Worm (Caenorhabditis elegans) whole organism, L1 larva: ENCODE measurements around the gene chat-1.

ENCODE experiments used
- blmp-1 ChIP-seq: fragments of 150-350 bp; optimal IDR thresholded peaks from 2 replicates; lab custom pipeline; 2014; ENCODE audit warnings: missing biosample characterization, missing genetic modification characterization
- ceh-63 ChIP-seq: fragments of 200-800 bp; sonication (Bioruptor generic); optimal IDR thresholded peaks from 2 replicates; lab custom pipeline; 2018; ENCODE audit warnings: mild to moderate bottlenecking, missing genetic modification characterization, missing compliant biosample characterization
- ceh-82 ChIP-seq, 3 experiments: fragments of 150-350 bp in 1 of 3; sonication (generic microtip) in 2 of 3; optimal IDR thresholded peaks; 2 replicates each; lab custom pipeline; 2014 to 2017; ENCODE audit warnings: missing biosample characterization in 3 of 3, missing genetic modification characterization in 3 of 3
- ceh-88 ChIP-seq: fragments of 200-800 bp; sonication (Bioruptor generic); IDR thresholded peaks from 2 replicates; pipeline ENCODE4 v1.3.6; 2022; ENCODE audit warnings: missing genetic modification characterization, missing compliant biosample characterization
- efl-1 ChIP-seq, 4 experiments: fragments of 150-350 bp; optimal IDR thresholded peaks in 3 of 4; peaks in 1 of 4; 1 replicate in 1 of 4; 2 replicates in 3 of 4; lab custom pipeline; 2014; ENCODE audit warnings: missing biosample characterization in 2 of 4, missing genetic modification characterization in 2 of 4, missing genetic modification reagents in 2 of 4
- egl-27 ChIP-seq, 2 experiments: fragments of 150-350 bp in 1 of 2; sonication (generic microtip); optimal IDR thresholded peaks; 3 replicates each; lab custom pipeline; 2017 to 2018; ENCODE audit warnings: missing biosample characterization in 2 of 2, missing genetic modification characterization in 2 of 2, missing genetic modification reagents in 2 of 2
- elt-2 ChIP-seq: sonication (generic microtip); optimal IDR thresholded peaks from 2 replicates; lab custom pipeline; 2016; ENCODE audit warnings: missing genetic modification characterization, mild to moderate bottlenecking, inconsistent platforms, missing compliant biosample characterization, missing genetic modification reagents
- fkh-10 ChIP-seq: sonication (generic microtip); optimal IDR thresholded peaks from 2 replicates; lab custom pipeline; 2017; ENCODE audit warnings: missing biosample characterization, missing genetic modification reagents, missing genetic modification characterization
- fkh-4 ChIP-seq: sonication (generic microtip); optimal IDR thresholded peaks from 2 replicates; lab custom pipeline; 2016; ENCODE audit warnings: missing compliant biosample characterization, missing genetic modification characterization, borderline replicate concordance
- hlh-4 ChIP-seq: sonication (generic microtip); optimal IDR thresholded peaks from 2 replicates; lab custom pipeline; 2016; ENCODE audit warnings: mild to moderate bottlenecking, missing genetic modification characterization, missing compliant biosample characterization
- hpl-2 ChIP-seq: fragments of 150-350 bp; optimal IDR thresholded peaks from 2 replicates; lab custom pipeline; 2014; ENCODE audit warnings: missing biosample characterization, missing genetic modification reagents, missing genetic modification characterization
- jun-1 ChIP-seq: fragments of 150-350 bp; optimal IDR thresholded peaks from 2 replicates; lab custom pipeline; 2014; ENCODE audit warnings: missing biosample characterization, missing genetic modification reagents, missing genetic modification characterization
- lin-14 ChIP-seq: fragments of 200-800 bp; sonication (Bioruptor generic); optimal IDR thresholded peaks from 2 replicates; lab custom pipeline; 2018; ENCODE audit warnings: mild to moderate bottlenecking, missing genetic modification characterization, moderate library complexity, missing compliant biosample characterization
- lin-35 ChIP-seq, 2 experiments: fragments of 150-350 bp; optimal IDR thresholded peaks; 2 replicates each; lab custom pipeline; 2014; ENCODE audit warnings: missing biosample characterization in 2 of 2, missing genetic modification characterization in 2 of 2, missing genetic modification reagents in 2 of 2
- lir-3 ChIP-seq: sonication (generic microtip); optimal IDR thresholded peaks from 2 replicates; lab custom pipeline; 2016; ENCODE audit warnings: mild to moderate bottlenecking, missing genetic modification characterization, moderate library complexity, missing compliant biosample characterization; ENCODE audit not compliant: poor library complexity
- mab-9 ChIP-seq: fragments of 200-800 bp; sonication (Bioruptor generic); IDR thresholded peaks from 2 replicates; pipeline ENCODE4 v1.3.6; 2022; ENCODE audit warnings: missing genetic modification reagents, missing genetic modification characterization, missing compliant biosample characterization
- mef-2 ChIP-seq: fragments of 150-350 bp; optimal IDR thresholded peaks from 2 replicates; lab custom pipeline; 2014; ENCODE audit warnings: missing biosample characterization, missing genetic modification characterization
- nhr-12 ChIP-seq: sonication (generic microtip); optimal IDR thresholded peaks from 2 replicates; lab custom pipeline; 2017; ENCODE audit warnings: missing biosample characterization, missing genetic modification characterization
- nhr-19 ChIP-seq: fragments of 200-800 bp; sonication (Bioruptor generic); conservative IDR thresholded peaks from 2 replicates; pipeline ENCODE4 v1.3.6; 2022; ENCODE audit warnings: missing genetic modification characterization, missing compliant biosample characterization
- nhr-20 ChIP-seq: sonication (generic microtip); optimal IDR thresholded peaks from 2 replicates; lab custom pipeline; 2016; ENCODE audit warnings: mild to moderate bottlenecking, missing genetic modification characterization, missing compliant biosample characterization
- nhr-71 ChIP-seq: sonication (generic microtip); optimal IDR thresholded peaks from 2 replicates; lab custom pipeline; 2016; ENCODE audit warnings: mild to moderate bottlenecking, missing genetic modification characterization, moderate library complexity, missing compliant biosample characterization
- nhr-77 ChIP-seq: fragments of 150-350 bp; optimal IDR thresholded peaks from 2 replicates; lab custom pipeline; 2014; ENCODE audit warnings: missing biosample characterization, missing genetic modification characterization
- nhr-85 ChIP-seq: sonication (generic microtip); peaks from one replicate; lab custom pipeline; 2016; ENCODE audit warnings: missing genetic modification characterization, inconsistent platforms, missing compliant biosample characterization
- nhr-90 ChIP-seq: sonication (generic microtip); optimal IDR thresholded peaks from 2 replicates; lab custom pipeline; 2016; ENCODE audit warnings: mild to moderate bottlenecking, missing genetic modification characterization, missing compliant biosample characterization; ENCODE audit not compliant: poor library complexity
- pag-3 ChIP-seq: sonication (generic microtip); optimal IDR thresholded peaks from 2 replicates; lab custom pipeline; 2017; ENCODE audit warnings: missing genetic modification characterization, mild to moderate bottlenecking, missing compliant biosample characterization, antibody characterized with exemption, borderline replicate concordance; ENCODE audit not compliant: insufficient read depth
- pqm-1 ChIP-seq: sonication (generic microtip); optimal IDR thresholded peaks from 3 replicates; lab custom pipeline; 2017; ENCODE audit warnings: missing biosample characterization, missing genetic modification characterization
- skn-1 ChIP-seq: fragments of 150-350 bp; optimal IDR thresholded peaks from 2 replicates; lab custom pipeline; 2014; ENCODE audit warnings: missing biosample characterization, missing genetic modification characterization
- snu-23 ChIP-seq: sonication (generic microtip); optimal IDR thresholded peaks from 2 replicates; lab custom pipeline; 2016; ENCODE audit warnings: missing genetic modification characterization, missing compliant biosample characterization
- sup-37 ChIP-seq: fragments of 200-800 bp; sonication (Bioruptor generic); optimal IDR thresholded peaks from 2 replicates; lab custom pipeline; 2018; ENCODE audit warnings: mild to moderate bottlenecking, missing genetic modification characterization, missing compliant biosample characterization
- tbx-2 ChIP-seq: sonication (generic microtip); optimal IDR thresholded peaks from 2 replicates; lab custom pipeline; 2016; ENCODE audit warnings: missing genetic modification characterization, missing compliant biosample characterization
- tlp-1 ChIP-seq: fragments of 150-350 bp; optimal IDR thresholded peaks from 2 replicates; lab custom pipeline; 2014; ENCODE audit warnings: missing biosample characterization, missing genetic modification characterization
- unc-130 ChIP-seq: fragments of 150-350 bp; optimal IDR thresholded peaks from 2 replicates; lab custom pipeline; 2017; ENCODE audit warnings: missing biosample characterization, missing genetic modification characterization, inconsistent platforms
- vab-15 ChIP-seq: sonication (generic microtip); optimal IDR thresholded peaks from 2 replicates; lab custom pipeline; 2017; ENCODE audit warnings: missing genotype, mild to moderate bottlenecking, missing genetic modification characterization, missing compliant biosample characterization
- zag-1 ChIP-seq: fragments of 150-350 bp; optimal IDR thresholded peaks from 2 replicates; lab custom pipeline; 2014; ENCODE audit warnings: missing biosample characterization, missing genetic modification characterization
- zip-4 ChIP-seq: fragments of 200-800 bp; sonication (Bioruptor generic); optimal IDR thresholded peaks from 2 replicates; lab custom pipeline; 2018; ENCODE audit warnings: mild to moderate bottlenecking, missing genetic modification characterization, moderate library complexity, missing compliant biosample characterization

Gene chat-1

ce11 chrIV:4478612-4479011 is 31.5 kb downstream of the chat-1 start:
- TF ChIP-seq hpl-2 (GFP tag; lab: Kevin White, UChicago) (no peak), nhr-20 (tag; lab: Kevin White, UChicago) (peak; percentile 46), lin-14 (GFP tag; lab: Kevin White, UChicago) (peak; percentile 20), tlp-1 (tag; lab: Kevin White, UChicago) (no peak), nhr-85 (tag; lab: Kevin White, UChicago) (peak; percentile 45), lir-3 (tag; lab: Kevin White, UChicago) (no peak), tbx-2 (no peak), fkh-10 (GFP tag; lab: Kevin White, UChicago) (no peak), nhr-12 (tag; lab: Kevin White, UChicago) (no peak), nhr-19 (GFP tag; lab: Robert Waterston, UW) (peak; percentile 77), sup-37 (GFP tag; lab: Kevin White, UChicago) (no peak), nhr-71 (tag; lab: Kevin White, UChicago) (peak; percentile 9), efl-1 (optimal IDR thresholded peaks at IDR 0.05; lab: Kevin White, UChicago) (no peak), efl-1 (GFP tag; optimal IDR thresholded peaks at IDR 0.05 in 1 of 2; lab: Kevin White, UChicago) (peak in 1 of 2 experiments; percentile 25), snu-23 (GFP tag; lab: Kevin White, UChicago) (peak; percentile 7), zip-4 (no peak), unc-130 (tag; lab: Kevin White, UChicago) (no peak), ceh-88 (GFP tag; lab: Robert Waterston, UW) (no peak)

ce11 chrIV:4480027-4480426 is 32.9 kb downstream of the chat-1 start, which contains the start of gene M01H9.10:
Gene M01H9.10 (minus strand): TSS chrIV:4480127.
- TF ChIP-seq zip-4 (no peak), skn-1 (tag; lab: Kevin White, UChicago) (no peak), egl-27 (tag; optimal IDR thresholded peaks at IDR 0.05; lab: Kevin White, UChicago) (no peak), nhr-77 (no peak), fkh-4 (no peak), hlh-4 (tag; lab: Kevin White, UChicago) (no peak), nhr-12 (tag; lab: Kevin White, UChicago) (no peak), vab-15 (tag; lab: Kevin White, UChicago) (no peak), ceh-82 (tag; optimal IDR thresholded peaks at IDR 0.05; lab: Kevin White, UChicago) (no peak)

DNA sequence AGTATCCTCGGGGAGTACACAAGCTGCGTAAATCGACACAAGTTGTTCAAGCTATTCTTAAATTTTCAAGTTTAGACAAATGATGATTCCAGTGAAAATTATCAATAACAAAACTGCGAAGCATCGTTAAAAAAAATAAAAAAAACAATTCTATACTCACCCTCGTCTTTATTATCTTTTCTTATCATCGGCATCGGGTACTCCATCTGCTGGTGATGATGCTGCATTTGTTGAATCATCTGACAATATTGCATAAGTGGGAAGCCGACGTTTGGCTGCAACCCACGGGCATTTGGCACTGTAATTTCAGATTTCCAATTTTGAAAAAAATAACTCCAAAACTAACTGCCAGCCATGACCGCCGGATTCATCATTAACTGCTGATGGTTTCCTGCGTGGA is 34.2 kb downstream of the chat-1 start:
- TF ChIP-seq mef-2 (tag; lab: Kevin White, UChicago): no peak
- TF ChIP-seq elt-2: peak; percentile 26

- TF ChIP-seq blmp-1 (tag; lab: Kevin White, UChicago) (no peak), nhr-90 (tag; lab: Kevin White, UChicago) (peak; percentile 9), pqm-1 (tag; lab: Kevin White, UChicago) (peak; percentile 71), lin-35 (GFP tag; optimal IDR thresholded peaks at IDR 0.05; lab: Kevin White, UChicago) (peak in 1 of 2 experiments; percentile 6), elt-2 (peak; percentile 92), jun-1 (peak; percentile 2), tlp-1 (tag; lab: Kevin White, UChicago) (peak; percentile 39), nhr-71 (tag; lab: Kevin White, UChicago) (peak; percentile 17), pag-3 (tag; lab: Kevin White, UChicago) (no peak)
Observed at ce11 chrIV:4482531-4482930, 35.4 kb downstream of the chat-1 start, which contains the start of gene M01H9.4. Gene M01H9.4 (minus strand): TSS chrIV:4482909.

DNA sequence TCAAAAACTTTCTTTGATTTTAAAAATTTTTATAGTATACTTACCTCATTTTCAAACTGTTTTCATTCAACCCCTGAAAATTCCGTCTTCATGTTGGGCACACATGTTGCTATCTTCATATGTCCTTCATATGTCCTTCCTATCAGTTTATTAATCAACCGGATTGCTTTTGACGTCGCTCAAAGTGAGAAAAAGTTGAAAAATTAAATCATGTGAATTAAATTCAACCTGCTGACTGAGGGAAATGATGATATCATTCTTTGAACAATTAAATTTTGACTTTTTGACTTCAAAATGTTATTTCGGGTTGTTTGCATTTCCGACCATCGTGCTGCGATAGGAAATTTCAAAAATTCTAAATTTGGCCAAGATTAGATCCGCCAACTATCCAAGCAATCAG is 37.4 kb downstream of the chat-1 start:
- TF ChIP-seq nhr-19 (GFP tag; lab: Robert Waterston, UW): peak; percentile 20; the same call in 1 of the 2 replicates
- TF ChIP-seq nhr-71 (tag; lab: Kevin White, UChicago): peak; percentile 35
- peak in 1 of 2 experiments; percentile 42 for TF ChIP-seq lin-35 (GFP tag; optimal IDR thresholded peaks at IDR 0.05; lab: Kevin White, UChicago)
- peak; percentile 17 for TF ChIP-seq nhr-20 (tag; lab: Kevin White, UChicago)
- no peak for TF ChIP-seq zag-1 (tag; lab: Kevin White, UChicago)
- TF ChIP-seq ceh-63 (GFP tag; lab: Kevin White, UChicago): no peak
- TF ChIP-seq mab-9 (GFP tag; lab: Robert Waterston, UW): no peak
- TF ChIP-seq ceh-88 (GFP tag; lab: Robert Waterston, UW): no peak
- TF ChIP-seq elt-2: peak; percentile 41
- TF ChIP-seq lin-14 (GFP tag; lab: Kevin White, UChicago): peak; percentile 34
- peak; percentile 47 for TF ChIP-seq nhr-85 (tag; lab: Kevin White, UChicago)
- TF ChIP-seq efl-1 (optimal IDR thresholded peaks at IDR 0.05; lab: Kevin White, UChicago): no peak
- peak in 1 of 2 experiments; percentile 67 for TF ChIP-seq efl-1 (GFP tag; optimal IDR thresholded peaks at IDR 0.05 in 1 of 2; lab: Kevin White, UChicago)
- TF ChIP-seq, all 84 proteins: peak for 8
